Fruit fly (Drosophila melanogaster): ENCODE measurements around the gene CG1504.

DNA sequence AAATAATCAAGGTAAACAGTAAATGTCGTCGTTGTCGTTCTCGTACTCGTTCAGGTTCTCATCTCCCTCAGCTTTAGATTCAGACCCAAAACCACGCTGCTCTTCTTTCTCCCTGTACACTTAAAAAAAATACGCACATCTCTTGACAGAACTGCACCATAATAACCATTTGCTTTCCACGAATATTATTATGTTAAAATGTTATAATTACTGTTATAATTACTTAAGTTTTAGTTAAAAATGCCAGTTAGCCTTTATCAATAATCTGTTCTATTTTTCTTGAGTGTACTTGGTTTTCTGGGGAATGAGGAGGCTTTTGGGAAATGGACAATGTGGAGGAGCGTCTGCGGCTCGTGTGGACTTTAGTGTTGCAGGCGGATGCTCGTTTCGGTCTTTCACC lies 12.0 kb upstream of the CG1504 start:
- TF ChIP-seq Abd-B (GFP tag; optimal IDR thresholded peaks at IDR 0.05): no peak
- TF ChIP-seq tai (GFP tag; optimal IDR thresholded peaks at IDR 0.05): no peak
- no peak for TF ChIP-seq fru (GFP tag; optimal IDR thresholded peaks at IDR 0.05)
- TF ChIP-seq h (GFP tag; optimal IDR thresholded peaks at IDR 0.05): no peak
- no peak for TF ChIP-seq CG9705 (GFP tag; optimal IDR thresholded peaks at IDR 0.05)
- TF ChIP-seq foxo (GFP tag; optimal IDR thresholded peaks at IDR 0.05): no peak
- TF ChIP-seq Hr78 (GFP tag; optimal IDR thresholded peaks at IDR 0.05): no peak
- no peak for TF ChIP-seq psq (GFP tag; optimal IDR thresholded peaks at IDR 0.05)

Measured in whole organism, wandering third instar larva.